Worm (Caenorhabditis elegans) whole organism, young adult: ENCODE measurements around the gene odr-3.

ENCODE experiments used
- B0261.1 ChIP-seq: sonication (generic microtip); optimal IDR thresholded peaks from 2 replicates; lab custom pipeline; 2016; ENCODE audit warnings: mild to moderate bottlenecking, missing genetic modification characterization, moderate library complexity, missing compliant biosample characterization
- ceh-40 ChIP-seq: fragments of 200-800 bp; sonication (Bioruptor generic); IDR thresholded peaks from 2 replicates; pipeline ENCODE4 v1.3.6; 2022; ENCODE audit warnings: missing genetic modification characterization, missing compliant biosample characterization
- egl-44 ChIP-seq: fragments of 200-800 bp; sonication (Bioruptor generic); IDR thresholded peaks from 2 replicates; pipeline ENCODE4 v1.3.6; 2022; ENCODE audit warnings: missing genetic modification reagents, missing genetic modification characterization, missing compliant biosample characterization
- hlh-12 ChIP-seq: sonication (generic microtip); optimal IDR thresholded peaks from 2 replicates; lab custom pipeline; 2016; ENCODE audit warnings: missing genetic modification characterization, missing compliant biosample characterization
- hrde-1 ChIP-seq: sonication (generic microtip); optimal IDR thresholded peaks from 2 replicates; lab custom pipeline; 2016; ENCODE audit warnings: missing genetic modification characterization, mild to moderate bottlenecking, missing compliant biosample characterization, moderate library complexity, missing genotype, missing genetic modification reagents, borderline replicate concordance
- hsf-1 ChIP-seq: fragments of 200-800 bp; sonication (Bioruptor generic); IDR thresholded peaks from 2 replicates; pipeline ENCODE4 v1.3.6; 2022; ENCODE audit warnings: missing genetic modification reagents, missing genetic modification characterization, missing compliant biosample characterization
- lag-1 ChIP-seq: fragments of 200-800 bp; sonication (Bioruptor generic); IDR thresholded peaks from 2 replicates; pipeline ENCODE4 v1.3.6; 2022; ENCODE audit warnings: missing genetic modification reagents, missing genetic modification characterization, missing compliant biosample characterization
- pha-4 ChIP-seq: fragments of 150-350 bp; sonication (generic microtip); optimal IDR thresholded peaks from 2 replicates; lab custom pipeline; 2014; ENCODE audit warnings: missing biosample characterization, missing genetic modification reagents, missing genetic modification characterization
- snpc-3.4 ChIP-seq: sonication (generic microtip); optimal IDR thresholded peaks from 2 replicates; lab custom pipeline; 2017; ENCODE audit warnings: missing genetic modification characterization, mild to moderate bottlenecking, missing compliant biosample characterization, antibody characterized with exemption, moderate library complexity, missing genotype, missing genetic modification reagents

DNA sequence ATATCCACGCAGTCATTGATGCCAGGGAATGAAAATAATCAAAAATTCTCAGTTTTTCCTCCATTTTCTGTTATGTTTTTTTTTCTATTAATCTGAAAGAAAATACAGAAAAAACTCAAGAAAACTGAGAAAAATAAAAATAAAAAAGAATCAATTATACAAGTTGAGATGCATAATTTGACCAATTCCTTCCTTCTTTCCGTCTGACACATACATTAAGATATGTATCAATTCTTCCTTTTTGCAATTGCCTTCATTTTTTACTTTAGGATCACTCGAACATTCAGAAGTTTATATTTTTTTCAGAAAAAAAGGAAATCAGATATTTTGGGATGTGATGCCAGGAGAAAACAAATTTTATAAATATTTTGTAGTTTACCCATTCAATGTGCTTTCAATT, 41.9 kb downstream of the odr-3 start, which contains the start of gene F57B1.5:
- no peak for TF ChIP-seq B0261.1 (tag; lab: Kevin White, UChicago)
- no peak for TF ChIP-seq pha-4
- TF ChIP-seq ceh-40, result no peak
- no peak for TF ChIP-seq hsf-1 (GFP tag; lab: Robert Waterston, UW)
- no peak for TF ChIP-seq lag-1 (GFP tag; lab: Robert Waterston, UW)
- no peak for TF ChIP-seq egl-44 (GFP tag; lab: Robert Waterston, UW)
- no peak for TF ChIP-seq hrde-1 (tag; lab: Kevin White, UChicago)
- TF ChIP-seq hlh-12, result no peak
- TF ChIP-seq snpc-3.4 (tag; lab: Kevin White, UChicago), result no peak
